Worm (Caenorhabditis elegans): ENCODE data around the gene mrpl-51.

Gene mrpl-51

DNA sequence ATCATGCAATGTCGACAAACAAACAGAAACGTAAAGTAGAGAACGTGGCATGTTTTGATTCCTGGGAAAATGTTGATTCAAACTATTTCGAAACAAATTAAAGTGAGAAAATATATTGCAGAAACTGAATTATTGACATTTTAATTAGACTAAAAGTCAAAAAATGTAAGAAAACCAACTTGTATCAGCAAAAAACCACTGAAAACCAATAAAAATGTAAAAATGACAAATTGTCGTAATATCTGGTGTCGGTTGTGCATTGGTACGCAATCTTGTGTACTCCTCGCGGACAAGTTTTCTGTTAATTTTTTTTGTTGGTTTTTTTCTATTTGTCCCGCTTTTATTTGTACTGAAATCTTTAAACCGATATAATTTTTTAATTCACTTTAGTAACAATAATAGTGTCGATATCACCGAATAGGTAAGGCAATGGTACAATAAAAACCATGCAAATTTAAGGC, 1.4 kb upstream of the mrpl-51 start, which contains the start of gene T12G3.11:
T12G3.11 (minus strand) TSS at position 51 of the 461 bp plus-strand sequence.
- peak; percentile 38 for TF ChIP-seq lin-54 (GFP tag; optimal IDR thresholded peaks at IDR 0.05)
- no peak for TF ChIP-seq cebp-1 (GFP tag; IDR thresholded peaks at IDR 0.05)
- TF ChIP-seq cebp-1 (tag; optimal IDR thresholded peaks at IDR 0.05) = peak; percentile 7
- no peak for TF ChIP-seq repo-1 (tag; optimal IDR thresholded peaks at IDR 0.05)
- TF ChIP-seq efl-1 (GFP tag; optimal IDR thresholded peaks at IDR 0.05) = peak; percentile 28
- TF ChIP-seq ceh-27 (GFP tag; optimal IDR thresholded peaks at IDR 0.05) = no peak
- no peak for TF ChIP-seq madf-8 (GFP tag; conservative IDR thresholded peaks at IDR 0.05)
- 0 out of 2 replicates have a peak, but pooled peaks have one; percentile 61 for TF ChIP-seq madf-3 (GFP tag; IDR thresholded peaks at IDR 0.05)
- no peak for TF ChIP-seq fkh-3 (tag; optimal IDR thresholded peaks at IDR 0.05)
- no peak for TF ChIP-seq B0035.1 (tag; optimal IDR thresholded peaks at IDR 0.05)
- TF ChIP-seq lsl-1 (GFP tag; optimal IDR thresholded peaks at IDR 0.05) = peak; percentile 26
- TF ChIP-seq madf-6 (GFP tag; IDR thresholded peaks at IDR 0.05) = 0 out of 2 replicates have a peak, but pooled peaks have one; percentile 57
- TF ChIP-seq F23B12.7 (tag; optimal IDR thresholded peaks at IDR 0.05; ENCODE audit: insufficient read depth) = peak; percentile 46
- TF ChIP-seq B0336.3 (GFP tag; IDR thresholded peaks at IDR 0.05) = peak; percentile 29; the same call in 1 of the 2 replicates
- TF ChIP-seq ccch-3 (GFP tag; optimal IDR thresholded peaks at IDR 0.05) = no peak
- peak in 1 of 3 experiments; percentile 32 for TF ChIP-seq lin-35 (GFP tag; optimal IDR thresholded peaks at IDR 0.05)
- TF ChIP-seq mcd-1 (GFP tag; IDR thresholded peaks at IDR 0.05) = 0 out of 2 replicates have a peak, but pooled peaks have one; percentile 8
- peak; percentile 27 for TF ChIP-seq dpl-1 (GFP tag; optimal IDR thresholded peaks at IDR 0.05)

DNA sequence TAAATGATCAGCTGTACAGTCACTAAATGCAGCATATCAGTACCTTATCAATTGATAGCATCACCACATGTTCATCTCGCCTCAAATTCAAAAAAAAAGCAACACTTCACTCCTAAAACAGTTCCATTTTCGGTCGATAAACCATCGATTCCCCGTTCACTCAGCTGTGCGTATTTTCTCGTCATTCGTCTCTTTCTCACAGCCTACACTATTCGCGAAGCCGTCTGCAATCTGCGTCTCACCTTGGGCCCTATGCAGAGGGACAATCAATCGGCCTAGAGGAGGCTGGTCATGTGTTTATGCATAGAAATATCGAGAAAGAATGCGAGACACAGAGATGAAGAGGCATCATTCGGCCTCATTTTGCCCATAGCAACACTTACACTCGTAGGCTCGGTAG, 1.3 kb downstream of the mrpl-51 start:
- TF ChIP-seq tbp1 (GFP tag; optimal IDR thresholded peaks at IDR 0.05) = peak; percentile 62
- peak; percentile 90 for TF ChIP-seq ets-4 (GFP tag; optimal IDR thresholded peaks at IDR 0.05)
- peak; percentile 63; the same call in 1 of the 2 replicates for TF ChIP-seq cebp-1 (GFP tag; IDR thresholded peaks at IDR 0.05)
- peak; percentile 88 for TF ChIP-seq cebp-1 (tag; optimal IDR thresholded peaks at IDR 0.05)
- TF ChIP-seq ztf-22 (GFP tag; optimal IDR thresholded peaks at IDR 0.05) = peak; percentile 84
- peak; percentile 70 for TF ChIP-seq lin-54 (GFP tag; optimal IDR thresholded peaks at IDR 0.05)
- TF ChIP-seq dox-1 (GFP tag; IDR thresholded peaks at IDR 0.05) = peak; percentile 86
- TF ChIP-seq die-1 (tag; optimal IDR thresholded peaks at IDR 0.05) = no peak
- TF ChIP-seq madf-10 (tag; optimal IDR thresholded peaks at IDR 0.05) = peak; percentile 80
- peak; percentile 43 for TF ChIP-seq ztf-18 (tag; optimal IDR thresholded peaks at IDR 0.05)
- peak; percentile 64 for TF ChIP-seq B0035.1 (tag; optimal IDR thresholded peaks at IDR 0.05)
- TF ChIP-seq cebp-2 (GFP tag; IDR thresholded peaks at IDR 0.05) = no peak
- TF ChIP-seq Y67H2A.10 (GFP tag; conservative IDR thresholded peaks at IDR 0.05) = no peak; the same call in 1 of the 2 replicates
- TF ChIP-seq K11D2.4 (GFP tag; IDR thresholded peaks at IDR 0.05) = peak; percentile 77
- TF ChIP-seq hmg-1.2 (GFP tag; IDR thresholded peaks at IDR 0.05) = peak; percentile 96
- TF ChIP-seq C06A6.2 (GFP tag; conservative IDR thresholded peaks at IDR 0.05) = 0 out of 2 replicates have a peak, but pooled peaks have one; percentile 64
- TF ChIP-seq lsy-27 (tag; optimal IDR thresholded peaks at IDR 0.05; ENCODE audit: borderline replicate concordance, insufficient read depth) = no peak
- peak; percentile 17; the same call in 1 of the 2 replicates for TF ChIP-seq egrh-3 (GFP tag; IDR thresholded peaks at IDR 0.05)
- TF ChIP-seq lin-40 (tag; optimal IDR thresholded peaks at IDR 0.05) = peak; percentile 91
- no peak for TF ChIP-seq rcor-1 (GFP tag; IDR thresholded peaks at IDR 0.05)
- TF ChIP-seq aptf-2 (GFP tag; conservative IDR thresholded peaks at IDR 0.05) = no peak
- TF ChIP-seq let-526 (GFP tag; IDR thresholded peaks at IDR 0.05) = 0 out of 2 replicates have a peak, but pooled peaks have one; percentile 22
- TF ChIP-seq ztf-25 (GFP tag; IDR thresholded peaks at IDR 0.05) = no peak
- peak; percentile 90 for TF ChIP-seq ceh-27 (GFP tag; optimal IDR thresholded peaks at IDR 0.05)
- TF ChIP-seq nhr-27 (tag; optimal IDR thresholded peaks at IDR 0.05) = no peak
- peak; percentile 76 for TF ChIP-seq mcd-1 (GFP tag; IDR thresholded peaks at IDR 0.05)
- TF ChIP-seq Y95B8A.8 (GFP tag; IDR thresholded peaks at IDR 0.05) = peak; percentile 48; the same call in 1 of the 2 replicates
- peak; percentile 12 for TF ChIP-seq T07F8.4 (tag; optimal IDR thresholded peaks at IDR 0.05)
- peak; percentile 82 for TF ChIP-seq zfh-2 (GFP tag; conservative IDR thresholded peaks at IDR 0.05)
- peak; percentile 79 for TF ChIP-seq repo-1 (tag; optimal IDR thresholded peaks at IDR 0.05)
- peak; percentile 58 for TF ChIP-seq ztf-3 (GFP tag; optimal IDR thresholded peaks at IDR 0.05)
- TF ChIP-seq attf-5 (GFP tag; optimal IDR thresholded peaks at IDR 0.05) = peak; percentile 97
- TF ChIP-seq snpc-3.4 (tag; optimal IDR thresholded peaks at IDR 0.05) = no peak
- TF ChIP-seq nhr-80 (tag; optimal IDR thresholded peaks at IDR 0.05) = peak; percentile 98

Measured in whole organism, young adult.